Fruit fly (Drosophila melanogaster): ENCODE results near the gene Mcm7.

- no peak for TF ChIP-seq Doc3 (GFP tag; IDR thresholded peaks at IDR 0.05; ENCODE audit: partially characterized antibody)
- TF ChIP-seq CG13287 (GFP tag; IDR thresholded peaks at IDR 0.05; ENCODE audit: partially characterized antibody) = no peak
- no peak for TF ChIP-seq phol (tag; optimal IDR thresholded peaks at IDR 0.05)
- no peak for TF ChIP-seq gcm2 (GFP tag; optimal IDR thresholded peaks at IDR 0.05)
- no peak for TF ChIP-seq Gug (GFP tag; IDR thresholded peaks at IDR 0.05)
- TF ChIP-seq lov (optimal IDR thresholded peaks at IDR 0.05) = no peak
- no peak for TF ChIP-seq lov (GFP tag; IDR thresholded peaks at IDR 0.05)
- TF ChIP-seq peb (GFP tag; IDR thresholded peaks at IDR 0.05) = no peak
- no peak for TF ChIP-seq H2.0 (GFP tag; IDR thresholded peaks at IDR 0.05)
- no peak for TF ChIP-seq exex (tag; optimal IDR thresholded peaks at IDR 0.05)
- no peak for TF ChIP-seq nerfin-2 (GFP tag; IDR thresholded peaks at IDR 0.05; ENCODE audit: partially characterized antibody)
- TF ChIP-seq CG10274 (GFP tag; optimal IDR thresholded peaks at IDR 0.05) = no peak
Measured at dm6 chr3L:8842359-8842758, 49.0 kb upstream of the Mcm7 start.
